Fruit fly (Drosophila melanogaster) whole organism, embryonic: ENCODE measurements around the gene slmb.
A peak's percentile ranks its signal among the peaks of the same experiment; 100 is the strongest.

Experiments used
- Aef1 ChIP-seq: fragments of 200-800 bp; sonication (Bioruptor generic); IDR thresholded peaks from 3 replicates; pipeline ENCODE4 v1.3.6; 2022; ENCODE audit warnings: missing biosample characterization, missing genetic modification characterization
- B-H1 ChIP-seq: fragments of 200-800 bp; sonication (Bioruptor generic); IDR thresholded peaks from 3 replicates; pipeline ENCODE4 v1.3.6; 2022; ENCODE audit warnings: missing biosample characterization, missing genetic modification characterization
- CG10147 ChIP-seq: fragments of 200-800 bp; sonication (Bioruptor generic); optimal IDR thresholded peaks from 2 replicates; lab custom pipeline; 2019; ENCODE audit warnings: missing biosample characterization, mild to moderate bottlenecking, missing genetic modification characterization, moderate library complexity
- CG11560 ChIP-seq: fragments of 200-800 bp; sonication (Bioruptor generic); IDR thresholded peaks from 3 replicates; pipeline ENCODE4 v1.3.6; 2022; ENCODE audit warnings: missing biosample characterization, missing genetic modification characterization
- CG12104 ChIP-seq: fragments of 200-800 bp; sonication (Bioruptor generic); optimal IDR thresholded peaks from 3 replicates; lab custom pipeline; 2016; ENCODE audit warnings: missing biosample characterization, missing genetic modification characterization
- CG12391 ChIP-seq: fragments of 200-800 bp; sonication (Bioruptor generic); optimal IDR thresholded peaks from 3 replicates; lab custom pipeline; 2018; ENCODE audit warnings: missing biosample characterization, mild to moderate bottlenecking, missing genetic modification characterization, moderate library complexity
- CG13775 ChIP-seq: fragments of 200-800 bp; sonication (Bioruptor generic); optimal IDR thresholded peaks from 3 replicates; lab custom pipeline; 2017; ENCODE audit warnings: missing biosample characterization, mild to moderate bottlenecking, missing genetic modification characterization
- CG14667 ChIP-seq: fragments of 200-800 bp; sonication (Bioruptor generic); IDR thresholded peaks from 2 replicates; pipeline ENCODE4 v1.3.6; 2022; ENCODE audit warnings: missing biosample characterization, missing genetic modification characterization
- CG14860 ChIP-seq: fragments of 200-800 bp; sonication (Bioruptor generic); IDR thresholded peaks from 3 replicates; pipeline ENCODE4 v1.3.6; 2022; ENCODE audit warnings: missing biosample characterization, missing genetic modification characterization; ENCODE audit not compliant: partially characterized antibody
- CG17829 ChIP-seq: fragments of 200-800 bp; optimal IDR thresholded peaks from 2 replicates; lab custom pipeline; 2019; ENCODE audit warnings: missing biosample characterization, mild to moderate bottlenecking, missing genetic modification characterization, moderate library complexity
- CG18262 ChIP-seq: fragments of 200-800 bp; optimal IDR thresholded peaks from 3 replicates; lab custom pipeline; 2019; ENCODE audit warnings: missing biosample characterization, mild to moderate bottlenecking, missing genetic modification characterization, moderate library complexity
- CG2199 ChIP-seq: fragments of 200-800 bp; sonication (Bioruptor generic); IDR thresholded peaks from 3 replicates; pipeline ENCODE4 v1.3.6; 2022; ENCODE audit warnings: missing biosample characterization, missing genetic modification characterization
- CG32532 ChIP-seq: fragments of 200-800 bp; sonication (Bioruptor generic); IDR thresholded peaks from 2 replicates; pipeline ENCODE4 v1.3.6; 2022; ENCODE audit warnings: missing biosample characterization, missing genetic modification characterization
- CG3726 ChIP-seq: fragments of 200-800 bp; sonication (Bioruptor generic); IDR thresholded peaks from 3 replicates; pipeline ENCODE4, ENCODE4 v1.3.6; 2022; ENCODE audit warnings: missing biosample characterization, missing genetic modification characterization
- CG3847 ChIP-seq: fragments of 200-800 bp; sonication (Bioruptor generic); IDR thresholded peaks from 2 replicates; pipeline ENCODE4 v1.3.6; 2022; ENCODE audit warnings: missing biosample characterization, missing genetic modification characterization
- CG4617 ChIP-seq: fragments of 200-800 bp; sonication (Bioruptor generic); optimal IDR thresholded peaks from 3 replicates; lab custom pipeline; 2016; ENCODE audit warnings: missing biosample characterization, missing genetic modification characterization, borderline replicate concordance
- CG4820 ChIP-seq: fragments of 200-800 bp; sonication (Bioruptor generic); optimal IDR thresholded peaks from 3 replicates; lab custom pipeline; 2016; ENCODE audit warnings: missing biosample characterization, missing genetic modification characterization
- CG9797 ChIP-seq: fragments of 200-800 bp; sonication (Bioruptor generic); optimal IDR thresholded peaks from 3 replicates; lab custom pipeline; 2018; ENCODE audit warnings: missing biosample characterization, mild to moderate bottlenecking, missing genetic modification characterization
- CG9932 ChIP-seq: fragments of 200-800 bp; sonication (Bioruptor generic); IDR thresholded peaks from 2 replicates; pipeline ENCODE4 v1.3.6; 2022; ENCODE audit warnings: missing biosample characterization, missing genetic modification characterization
- CoRest ChIP-seq: fragments of 200-800 bp; sonication (Bioruptor generic); optimal IDR thresholded peaks from 3 replicates; lab custom pipeline; 2018; ENCODE audit warnings: missing biosample characterization, mild to moderate bottlenecking, missing genetic modification characterization, moderate library complexity
- Fer3 ChIP-seq: fragments of 200-800 bp; sonication (Bioruptor generic); optimal IDR thresholded peaks from 2 replicates; lab custom pipeline; 2018; ENCODE audit warnings: missing biosample characterization, mild to moderate bottlenecking, missing genetic modification characterization, moderate library complexity
- Gug ChIP-seq: fragments of 200-800 bp; sonication (Bioruptor generic); IDR thresholded peaks from 4 replicates; pipeline ENCODE4 v1.3.6; 2022; ENCODE audit warnings: missing biosample characterization, missing genetic modification characterization
- H2.0 ChIP-seq: fragments of 200-800 bp; sonication (Bioruptor generic); IDR thresholded peaks from 2 replicates; pipeline ENCODE4 v1.3.6; 2022; ENCODE audit warnings: missing biosample characterization, missing genetic modification characterization
- Hr3 ChIP-seq: fragments of 200-800 bp; sonication (Bioruptor generic); optimal IDR thresholded peaks from 3 replicates; lab custom pipeline; 2016; ENCODE audit warnings: missing biosample characterization, missing genetic modification characterization
- Meics ChIP-seq: fragments of 200-800 bp; sonication (Bioruptor generic); optimal IDR thresholded peaks from 2 replicates; lab custom pipeline; 2017; ENCODE audit warnings: missing biosample characterization, mild to moderate bottlenecking, missing genetic modification characterization
- NFAT ChIP-seq: fragments of 200-800 bp; sonication (Bioruptor generic); IDR thresholded peaks from 2 replicates; pipeline ENCODE4 v1.3.6; 2022; ENCODE audit warnings: missing biosample characterization, missing genetic modification characterization
- Nf-YB ChIP-seq: fragments of 200-800 bp; sonication (Bioruptor generic); optimal IDR thresholded peaks from 3 replicates; lab custom pipeline; 2019; ENCODE audit warnings: missing biosample characterization, mild to moderate bottlenecking, missing genetic modification characterization, moderate library complexity
- Nf-YC ChIP-seq: fragments of 200-800 bp; optimal IDR thresholded peaks from 3 replicates; lab custom pipeline; 2019; ENCODE audit warnings: missing biosample characterization, mild to moderate bottlenecking, missing genetic modification characterization, moderate library complexity
- Ptx1 ChIP-seq: fragments of 200-800 bp; sonication (Bioruptor generic); IDR thresholded peaks from 2 replicates; pipeline ENCODE4 v1.3.6; 2022; ENCODE audit warnings: missing biosample characterization, missing genetic modification characterization
- Spps ChIP-seq: fragments of 200-800 bp; sonication (Bioruptor generic); optimal IDR thresholded peaks from 2 replicates; lab custom pipeline; 2018; ENCODE audit warnings: missing biosample characterization, mild to moderate bottlenecking, missing genetic modification characterization
- Sry-δ ChIP-seq: fragments of 200-800 bp; sonication (Bioruptor generic); optimal IDR thresholded peaks from 2 replicates; lab custom pipeline; 2016; ENCODE audit warnings: missing biosample characterization, missing genetic modification characterization
- Xbp1 ChIP-seq: fragments of 200-800 bp; sonication (Bioruptor generic); optimal IDR thresholded peaks from 3 replicates; lab custom pipeline; 2016; ENCODE audit warnings: missing biosample characterization, mild to moderate bottlenecking, missing genetic modification characterization
- ci ChIP-seq: fragments of 200-800 bp; sonication (Bioruptor generic); IDR thresholded peaks from 3 replicates; pipeline ENCODE4 v1.3.6; 2022; ENCODE audit warnings: missing biosample characterization, missing genetic modification characterization
- cwo ChIP-seq: fragments of 200-800 bp; sonication (Bioruptor generic); optimal IDR thresholded peaks from 3 replicates; lab custom pipeline; 2017; ENCODE audit warnings: missing biosample characterization, missing genetic modification characterization, mild to moderate bottlenecking, moderate library complexity, missing genetic modification reagents
- dm ChIP-seq: fragments of 200-800 bp; sonication (Bioruptor generic); optimal IDR thresholded peaks from 3 replicates; lab custom pipeline; 2016; ENCODE audit warnings: missing biosample characterization, missing genetic modification characterization
- esg ChIP-seq: fragments of 200-800 bp; sonication (Bioruptor generic); conservative IDR thresholded peaks from 2 replicates; pipeline ENCODE4 v1.3.6; 2022; ENCODE audit warnings: missing biosample characterization, missing genetic modification characterization
- gcm ChIP-seq: fragments of 200-800 bp; sonication (Bioruptor generic); optimal IDR thresholded peaks from 2 replicates; lab custom pipeline; 2019; ENCODE audit warnings: missing biosample characterization, mild to moderate bottlenecking, missing genetic modification characterization, moderate library complexity
- insv ChIP-seq, 2 experiments: fragments of 200-800 bp; sonication (Bioruptor generic); optimal IDR thresholded peaks; 3 replicates each; lab custom pipeline; 2016 to 2018; ENCODE audit warnings: missing biosample characterization in 2 of 2, missing genetic modification characterization in 2 of 2
- lilli ChIP-seq: fragments of 200-800 bp; sonication (Bioruptor generic); optimal IDR thresholded peaks from 3 replicates; lab custom pipeline; 2016; ENCODE audit warnings: missing biosample characterization, missing genetic modification characterization
- onecut ChIP-seq: fragments of 200-800 bp; sonication (Bioruptor generic); IDR thresholded peaks from 2 replicates; pipeline ENCODE4 v1.3.6; 2022; ENCODE audit warnings: missing biosample characterization, missing genetic modification characterization
- pfk ChIP-seq: fragments of 200-800 bp; sonication (Bioruptor generic); optimal IDR thresholded peaks from 2 replicates; lab custom pipeline; 2018; ENCODE audit warnings: missing biosample characterization, mild to moderate bottlenecking, missing genetic modification characterization, moderate library complexity
- pho ChIP-seq: fragments of 200-800 bp; sonication (Bioruptor generic); optimal IDR thresholded peaks from 2 replicates; lab custom pipeline; 2016; ENCODE audit warnings: missing biosample characterization, missing genetic modification characterization
- row ChIP-seq: fragments of 200-800 bp; sonication (Bioruptor generic); IDR thresholded peaks from 3 replicates; pipeline ENCODE4 v1.3.6; 2022; ENCODE audit warnings: missing biosample characterization, missing genetic modification characterization
- sisA ChIP-seq: fragments of 200-800 bp; sonication (Bioruptor generic); IDR thresholded peaks from 2 replicates; pipeline ENCODE4 v1.3.6; 2022; ENCODE audit warnings: missing biosample characterization, missing genetic modification characterization
- tap ChIP-seq: fragments of 200-800 bp; optimal IDR thresholded peaks from 3 replicates; lab custom pipeline; 2019; ENCODE audit warnings: missing biosample characterization, mild to moderate bottlenecking, missing genetic modification characterization, moderate library complexity
- vnd ChIP-seq: fragments of 200-800 bp; sonication (Bioruptor generic); IDR thresholded peaks from 3 replicates; pipeline ENCODE4 v1.3.6; 2022; ENCODE audit warnings: missing biosample characterization, missing genetic modification characterization; ENCODE audit not compliant: partially characterized antibody
- wor ChIP-seq: fragments of 200-800 bp; sonication (Bioruptor generic); IDR thresholded peaks from 2 replicates; pipeline ENCODE4 v1.3.6; 2022; ENCODE audit warnings: missing biosample characterization, missing genetic modification characterization
- z ChIP-seq: fragments of 200-800 bp; sonication (Bioruptor generic); IDR thresholded peaks from 3 replicates; pipeline ENCODE4 v1.3.6; 2022; ENCODE audit warnings: missing biosample characterization, missing genetic modification characterization
- zfh2 ChIP-seq: fragments of 200-800 bp; sonication (Bioruptor generic); optimal IDR thresholded peaks from 2 replicates; lab custom pipeline; 2016; ENCODE audit warnings: missing biosample characterization, missing genetic modification characterization

The slmb gene

dm6 chr3R:21101453-21102214 lies 25.7 kb downstream of the slmb start, which contains the start of the genes CG7044 and Tbc1d22 (continued):
- TF ChIP-seq CG4617 (peak; percentile 19), sisA (GFP tag; lab: Robert Waterston, UW) (peak; percentile 54; the same call in 1 of the 2 replicates), Nf-YB (GFP tag; lab: Kevin White, UChicago) (peak; percentile 7), wor (GFP tag; lab: Robert Waterston, UW) (peak; percentile 14; the same call in 1 of the 2 replicates), CG9932 (peak; percentile 60), esg (GFP tag; lab: Robert Waterston, UW) (no peak), Meics (peak; percentile 45), insv (GFP tag; optimal IDR thresholded peaks at IDR 0.05; lab: Kevin White, UChicago) (no peak), CG14860 (GFP tag; lab: Robert Waterston, UW) (peak; percentile 47; the same call in 1 of the 3 replicates), pfk (GFP tag; lab: Kevin White, UChicago) (no peak), CG14667 (GFP tag; lab: Robert Waterston, UW) (no peak; the same call in 1 of the 2 replicates), dm (GFP tag; lab: Kevin White, UChicago) (no peak), gcm (GFP tag; lab: Kevin White, UChicago) (no peak), Gug (GFP tag; lab: Robert Waterston, UW) (peak; percentile 61), z (GFP tag; lab: Robert Waterston, UW) (no peak), Spps (tag; lab: Kevin White, UChicago) (no peak), Hr3 (peak; percentile 69), CG2199 (0 out of 3 replicates have a peak, but pooled peaks have one; percentile 34), CG11560 (no peak), CG32532 (GFP tag; lab: Robert Waterston, UW) (peak; percentile 38), Nf-YC (tag; lab: Kevin White, UChicago) (peak; percentile 54), CG12391 (tag; lab: Kevin White, UChicago) (peak; percentile 69), lilli (peak; percentile 68), tap (no peak), pho (GFP tag; lab: Kevin White, UChicago) (peak; percentile 33), CG18262 (tag; lab: Kevin White, UChicago) (peak; percentile 51), Fer3 (tag; lab: Kevin White, UChicago) (peak; percentile 26), CG17829 (tag; lab: Kevin White, UChicago) (peak; percentile 42), Ptx1 (GFP tag; lab: Robert Waterston, UW) (peak; percentile 44; the same call in 1 of the 2 replicates), row (GFP tag; lab: Robert Waterston, UW) (peak; percentile 91), Sry-δ (GFP tag; lab: Kevin White, UChicago) (peak; percentile 59), CG3726 (GFP tag; lab: Robert Waterston, UW) (no peak), cwo (GFP tag; lab: Kevin White, UChicago) (no peak), CG9797 (peak; percentile 66), ci (peak; percentile 30; the same call in 1 of the 3 replicates), CG12104 (GFP tag; lab: Kevin White, UChicago) (peak; percentile 40), H2.0 (GFP tag; lab: Robert Waterston, UW) (peak; percentile 30; the same call in 1 of the 2 replicates), Aef1 (GFP tag; lab: Robert Waterston, UW) (0 out of 3 replicates have a peak, but pooled peaks have one; percentile 23), NFAT (GFP tag; lab: Robert Waterston, UW) (peak; percentile 45; the same call in 1 of the 2 replicates), CG13775 (GFP tag; lab: Kevin White, UChicago) (peak; percentile 63), zfh2 (peak; percentile 70), B-H1 (GFP tag; lab: Robert Waterston, UW) (no peak), onecut (GFP tag; lab: Robert Waterston, UW) (no peak), CG3847 (GFP tag; lab: Robert Waterston, UW) (peak; percentile 36; the same call in 1 of the 2 replicates), CG10147 (GFP tag; lab: Kevin White, UChicago) (no peak), CG4820 (peak; percentile 39), Xbp1 (GFP tag; lab: Kevin White, UChicago) (peak; percentile 71), CoRest (tag; lab: Kevin White, UChicago) (peak; percentile 82), vnd (GFP tag; lab: Robert Waterston, UW) (no peak)
